Fruit fly (Drosophila melanogaster): Measurements from ENCODE around the gene CG7384.

dm6 chr2L:10506557-10507252 lies 3.5 kb downstream of the CG7384 start, which contains the start of the genes Myo31DF and CG6094:
- TF ChIP-seq psq (optimal IDR thresholded peaks at IDR 0.05) (no peak), usp (GFP tag; optimal IDR thresholded peaks at IDR 0.05) (no peak)
